Worm (Caenorhabditis elegans) whole organism, midembryonic: ENCODE results near the gene toca-1.

Experiments used
- med-1 ChIP-seq: sonication (generic microtip); optimal IDR thresholded peaks from 2 replicates; lab custom pipeline; 2017; ENCODE audit warnings: missing genetic modification characterization, mild to moderate bottlenecking, missing compliant biosample characterization, antibody characterized with exemption, missing genetic modification reagents; ENCODE audit not compliant: insufficient read depth
- tab-1 ChIP-seq: fragments of 200-800 bp; sonication (Bioruptor generic); IDR thresholded peaks from 2 replicates; pipeline ENCODE4 v1.3.6; 2022; ENCODE audit warnings: missing genetic modification characterization, missing compliant biosample characterization
- ztf-29 ChIP-seq: fragments of 200-800 bp; sonication (Bioruptor generic); IDR thresholded peaks from 2 replicates; pipeline ENCODE4 v1.3.6; 2022; ENCODE audit warnings: missing genetic modification reagents, missing genetic modification characterization, missing compliant biosample characterization

ce11 chrX:1517519-1517918 is 3.8 kb downstream of the toca-1 start:
- TF ChIP-seq med-1 (no peak), ztf-29 (GFP tag; lab: Robert Waterston, UW) (no peak), tab-1 (no peak)
